Fruit fly (Drosophila melanogaster): ENCODE measurements around the gene fwd.
A peak's percentile ranks its signal among the peaks of the same experiment; 100 is the strongest.

- TF ChIP-seq toe (GFP tag; optimal IDR thresholded peaks at IDR 0.05): no peak
- TF ChIP-seq kay (GFP tag; ENCODE audit: borderline replicate concordance): no peak
- no peak for TF ChIP-seq CG11617 (GFP tag; optimal IDR thresholded peaks at IDR 0.05)
- TF ChIP-seq cic (GFP tag; optimal IDR thresholded peaks at IDR 0.05): peak; percentile 82
- TF ChIP-seq CG7045 (GFP tag; optimal IDR thresholded peaks at IDR 0.05): no peak
- TF ChIP-seq Clk (GFP tag; optimal IDR thresholded peaks at IDR 0.05): no peak
- no peak for TF ChIP-seq CG14711 (tag; optimal IDR thresholded peaks at IDR 0.05)
- TF ChIP-seq Hr96 (GFP tag; optimal IDR thresholded peaks at IDR 0.05): no peak
- TF ChIP-seq Mnt (GFP tag; optimal IDR thresholded peaks at IDR 0.05): no peak
- TF ChIP-seq CG5204 (GFP tag; optimal IDR thresholded peaks at IDR 0.05): no peak
- no peak for TF ChIP-seq tj (GFP tag; optimal IDR thresholded peaks at IDR 0.05)
- no peak for TF ChIP-seq ovo (GFP tag; optimal IDR thresholded peaks at IDR 0.05)
- peak; percentile 20 for TF ChIP-seq bab1 (GFP tag; optimal IDR thresholded peaks at IDR 0.05)
Observed at dm6 chr3L:311607-312006, 8.1 kb downstream of the fwd start.

Data from whole organism, adult.